Fruit fly (Drosophila melanogaster): ENCODE data around the gene Orco.

DNA sequence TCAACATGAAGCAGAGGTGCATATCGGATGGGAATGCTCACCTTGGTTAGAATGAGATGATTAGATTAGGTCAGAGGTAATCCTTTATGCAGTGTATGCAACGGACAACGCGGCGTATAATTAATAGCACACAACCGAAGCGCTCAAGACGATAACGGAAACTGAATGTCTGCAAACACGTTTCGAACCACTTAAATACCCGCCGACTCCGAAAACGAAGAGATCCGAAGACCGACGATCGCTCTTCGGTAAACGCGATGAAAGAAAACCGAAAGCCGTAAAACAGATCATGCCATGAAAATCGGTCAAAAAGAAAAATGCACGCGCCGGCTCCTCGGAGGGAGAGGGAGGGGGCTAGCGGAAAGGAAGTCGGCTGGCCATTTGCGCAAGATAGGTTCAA lies 8.2 kb downstream of the Orco start, which contains the start of gene CG2663:
- TF ChIP-seq Dll (optimal IDR thresholded peaks at IDR 0.05) (no peak), pan (optimal IDR thresholded peaks at IDR 0.05) (no peak)

Measured in whole organism.